Worm (Caenorhabditis elegans) whole organism, L3 larva: ENCODE results near the gene Y97E10B.1.

Experiments
- elt-3 ChIP-seq, 3 experiments: fragments of 150-350 bp in 1 of 3; sonication (generic microtip) in 2 of 3; optimal IDR thresholded peaks; 2 replicates in 2 of 3; 4 replicates in 1 of 3; lab custom pipeline; 2014 to 2017; ENCODE audit warnings: missing biosample characterization in 3 of 3, missing genetic modification characterization in 3 of 3
- nhr-11 ChIP-seq: fragments of 150-350 bp; optimal IDR thresholded peaks from 2 replicates; lab custom pipeline; 2014; ENCODE audit warnings: missing biosample characterization, missing genetic modification characterization
- nhr-25 ChIP-seq: sonication (generic microtip); optimal IDR thresholded peaks from 2 replicates; lab custom pipeline; 2017; ENCODE audit warnings: missing biosample characterization, missing genetic modification characterization
- nhr-77 ChIP-seq: fragments of 150-350 bp; optimal IDR thresholded peaks from 2 replicates; lab custom pipeline; 2014; ENCODE audit warnings: missing biosample characterization, missing genetic modification characterization
- sea-2 ChIP-seq: fragments of 150-350 bp; sonication (generic microtip); optimal IDR thresholded peaks from 4 replicates; lab custom pipeline; 2014; ENCODE audit warnings: missing biosample characterization, missing genetic modification reagents, missing genetic modification characterization
- skn-1 ChIP-seq: fragments of 150-350 bp; optimal IDR thresholded peaks from 2 replicates; lab custom pipeline; 2014; ENCODE audit warnings: missing biosample characterization, missing genetic modification characterization
- zag-1 ChIP-seq: fragments of 150-350 bp; optimal IDR thresholded peaks from 2 replicates; lab custom pipeline; 2014; ENCODE audit warnings: missing biosample characterization, missing genetic modification characterization
- ztf-4 ChIP-seq: fragments of 150-350 bp; optimal IDR thresholded peaks from 2 replicates; lab custom pipeline; 2014; ENCODE audit warnings: missing biosample characterization, missing genetic modification characterization

- TF ChIP-seq nhr-11 (tag; lab: Kevin White, UChicago) (no peak), ztf-4 (tag; lab: Kevin White, UChicago) (no peak), nhr-77 (tag; lab: Kevin White, UChicago) (no peak), skn-1 (tag; lab: Kevin White, UChicago) (no peak), zag-1 (tag; lab: Kevin White, UChicago) (no peak), sea-2 (GFP tag; lab: Kevin White, UChicago) (no peak), elt-3 (tag; optimal IDR thresholded peaks at IDR 0.05; lab: Kevin White, UChicago) (no peak), nhr-25 (tag; lab: Kevin White, UChicago) (no peak)
Observed at ce11 chrV:7969107-7969506, 25.4 kb downstream of the Y97E10B.1 start, which contains the start of gene che-7.
